Worm (Caenorhabditis elegans): ENCODE results near the gene srd-20.

DNA sequence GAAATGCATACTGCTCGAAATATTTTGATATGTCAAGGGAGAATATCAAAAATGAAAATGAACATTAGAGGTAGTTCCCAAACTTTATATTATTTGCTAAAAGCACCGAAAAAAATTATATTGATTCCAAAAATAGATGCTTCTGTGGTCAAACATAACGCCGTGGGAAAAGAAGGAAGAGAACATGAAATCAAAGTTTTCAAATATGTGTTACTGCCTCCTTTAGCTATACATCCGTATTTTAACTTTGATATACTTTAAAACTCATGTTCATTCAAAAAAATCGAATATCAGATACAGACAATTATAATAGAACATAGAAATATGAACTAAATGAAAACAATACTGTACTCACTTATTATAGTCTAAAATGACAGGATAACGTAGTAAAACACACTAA is 48.0 kb downstream of the srd-20 start, which contains the start of gene Y38A10A.11:
- TF ChIP-seq nfya-1 (tag; optimal IDR thresholded peaks at IDR 0.05) (no peak), hlh-15 (tag; optimal IDR thresholded peaks at IDR 0.05) (no peak), fax-1 (tag; optimal IDR thresholded peaks at IDR 0.05) (no peak), pha-4 (tag; optimal IDR thresholded peaks at IDR 0.05) (no peak), ceh-2 (tag; optimal IDR thresholded peaks at IDR 0.05) (no peak), elt-2 (tag; optimal IDR thresholded peaks at IDR 0.05) (no peak), pag-3 (tag; optimal IDR thresholded peaks at IDR 0.05; ENCODE audit: borderline replicate concordance) (no peak), nhr-11 (tag; optimal IDR thresholded peaks at IDR 0.05) (no peak), ceh-9 (tag; optimal IDR thresholded peaks at IDR 0.05) (no peak)

Data from whole organism, late embryonic.